Fruit fly (Drosophila melanogaster): Measurements from ENCODE around the gene CG7546.
A peak's percentile ranks its signal among the peaks of the same experiment; 100 is the strongest.

CG7546 gene

dm6 chr3L:7541068-7541467 lies 30.3 kb downstream of the CG7546 start, which contains the start of gene CG32374:
CG32374 (minus strand) TSS chr3L:7541168.
- no peak for TF ChIP-seq rn (GFP tag; IDR thresholded peaks at IDR 0.05)
- TF ChIP-seq CG32121 (GFP tag; IDR thresholded peaks at IDR 0.05): no peak
- no peak for TF ChIP-seq CG13204 (GFP tag; optimal IDR thresholded peaks at IDR 0.05)
- no peak for TF ChIP-seq CG12605 (GFP tag; IDR thresholded peaks at IDR 0.05)
- no peak for TF ChIP-seq CG34367 (tag; optimal IDR thresholded peaks at IDR 0.05)
- TF ChIP-seq CG14655 (GFP tag; optimal IDR thresholded peaks at IDR 0.05): no peak
- no peak for TF ChIP-seq fd96Ca (GFP tag; IDR thresholded peaks at IDR 0.05)

- TF ChIP-seq Pif1A (GFP tag; optimal IDR thresholded peaks at IDR 0.05) (no peak), CG13204 (GFP tag; optimal IDR thresholded peaks at IDR 0.05) (no peak), CG12605 (GFP tag; IDR thresholded peaks at IDR 0.05) (no peak), Pif1B (GFP tag; optimal IDR thresholded peaks at IDR 0.05) (no peak), EcR (GFP tag; optimal IDR thresholded peaks at IDR 0.05) (no peak), D1 (tag; optimal IDR thresholded peaks at IDR 0.05) (no peak), CG9948 (tag; optimal IDR thresholded peaks at IDR 0.05) (no peak), CG34367 (tag; optimal IDR thresholded peaks at IDR 0.05) (no peak), Snoo (tag; optimal IDR thresholded peaks at IDR 0.05) (no peak), rn (GFP tag; IDR thresholded peaks at IDR 0.05) (no peak), CG10348 (GFP tag; IDR thresholded peaks at IDR 0.05) (no peak), CG8159 (tag; optimal IDR thresholded peaks at IDR 0.05) (no peak), CG4496 (GFP tag; IDR thresholded peaks at IDR 0.05) (no peak), CG17806 (tag; optimal IDR thresholded peaks at IDR 0.05) (no peak)
Observed at dm6 chr3L:7542357-7542756, 31.6 kb downstream of the CG7546 start, which contains the start of gene CG32376. CG32376 (minus strand) TSS chr3L:7542457.

dm6 chr3L:7544639-7545183 lies 33.9 kb downstream of the CG7546 start:
- no peak for TF ChIP-seq CG10348 (GFP tag; IDR thresholded peaks at IDR 0.05)
- no peak for TF ChIP-seq CG14655 (GFP tag; optimal IDR thresholded peaks at IDR 0.05)
- TF ChIP-seq CG32121 (GFP tag; IDR thresholded peaks at IDR 0.05): 0 out of 2 replicates have a peak, but pooled peaks have one; percentile 11
- no peak for TF ChIP-seq CG8301 (tag; optimal IDR thresholded peaks at IDR 0.05)

- TF ChIP-seq CG8159 (tag; optimal IDR thresholded peaks at IDR 0.05) (no peak), CG34367 (tag; optimal IDR thresholded peaks at IDR 0.05) (no peak), fd96Ca (GFP tag; IDR thresholded peaks at IDR 0.05) (no peak), rn (GFP tag; IDR thresholded peaks at IDR 0.05) (no peak), Pif1A (GFP tag; optimal IDR thresholded peaks at IDR 0.05) (no peak), CG8301 (tag; optimal IDR thresholded peaks at IDR 0.05) (no peak), CG32121 (GFP tag; IDR thresholded peaks at IDR 0.05) (no peak), CG12605 (GFP tag; IDR thresholded peaks at IDR 0.05) (no peak), gl (tag; optimal IDR thresholded peaks at IDR 0.05) (no peak), CG17806 (tag; optimal IDR thresholded peaks at IDR 0.05) (no peak), Pif1B (GFP tag; optimal IDR thresholded peaks at IDR 0.05) (no peak), Ets98B (GFP tag; IDR thresholded peaks at IDR 0.05) (no peak), Snoo (tag; optimal IDR thresholded peaks at IDR 0.05) (no peak), CG4496 (GFP tag; IDR thresholded peaks at IDR 0.05) (no peak), EcR (GFP tag; optimal IDR thresholded peaks at IDR 0.05) (no peak)
Observed at dm6 chr3L:7545562-7545961, 34.8 kb downstream of the CG7546 start.

- TF ChIP-seq CG4496 (GFP tag; IDR thresholded peaks at IDR 0.05) (peak; percentile 79), CG13204 (GFP tag; optimal IDR thresholded peaks at IDR 0.05) (no peak), CG12605 (GFP tag; IDR thresholded peaks at IDR 0.05) (no peak), Pif1B (GFP tag; optimal IDR thresholded peaks at IDR 0.05) (peak; percentile 46), CG15710 (tag; optimal IDR thresholded peaks at IDR 0.05) (no peak), Ets98B (GFP tag; IDR thresholded peaks at IDR 0.05) (peak; percentile 65), gl (tag; optimal IDR thresholded peaks at IDR 0.05) (no peak), CG17806 (tag; optimal IDR thresholded peaks at IDR 0.05) (no peak), fd96Ca (GFP tag; IDR thresholded peaks at IDR 0.05) (peak; percentile 69), CG8301 (tag; optimal IDR thresholded peaks at IDR 0.05) (peak; percentile 25), CG34367 (tag; optimal IDR thresholded peaks at IDR 0.05) (no peak), CG10348 (GFP tag; IDR thresholded peaks at IDR 0.05) (no peak), rn (GFP tag; IDR thresholded peaks at IDR 0.05) (peak; percentile 6; the same call in 1 of the 2 replicates), Pif1A (GFP tag; optimal IDR thresholded peaks at IDR 0.05) (peak; percentile 51), D1 (tag; optimal IDR thresholded peaks at IDR 0.05) (no peak), CG9948 (tag; optimal IDR thresholded peaks at IDR 0.05) (no peak), EcR (GFP tag; optimal IDR thresholded peaks at IDR 0.05) (no peak), Snoo (tag; optimal IDR thresholded peaks at IDR 0.05) (no peak), CG14655 (GFP tag; optimal IDR thresholded peaks at IDR 0.05) (peak; percentile 11), CG8159 (tag; optimal IDR thresholded peaks at IDR 0.05) (no peak), CG32121 (GFP tag; IDR thresholded peaks at IDR 0.05) (peak; percentile 35; the same call in 1 of the 2 replicates)
Observed at dm6 chr3L:7550225-7550624, 39.4 kb downstream of the CG7546 start.

dm6 chr3L:7552446-7552845 lies 41.7 kb downstream of the CG7546 start:
- no peak for TF ChIP-seq CG14655 (GFP tag; optimal IDR thresholded peaks at IDR 0.05)
- TF ChIP-seq CG15710 (tag; optimal IDR thresholded peaks at IDR 0.05): no peak
- TF ChIP-seq Ets98B (GFP tag; IDR thresholded peaks at IDR 0.05): 0 out of 2 replicates have a peak, but pooled peaks have one; percentile 10
- TF ChIP-seq CG8301 (tag; optimal IDR thresholded peaks at IDR 0.05): no peak
- TF ChIP-seq Pif1B (GFP tag; optimal IDR thresholded peaks at IDR 0.05): no peak
- no peak for TF ChIP-seq CG13204 (GFP tag; optimal IDR thresholded peaks at IDR 0.05)
- no peak for TF ChIP-seq CG10348 (GFP tag; IDR thresholded peaks at IDR 0.05)
